Fruit fly (Drosophila melanogaster) whole organism, prepupa: Measurements from ENCODE around the gene CG5274.

Experiments
- CG16779 ChIP-seq: fragments of 200-800 bp; sonication (Bioruptor generic); optimal IDR thresholded peaks from 3 replicates; lab custom pipeline; 2017; ENCODE audit warnings: missing biosample characterization, mild to moderate bottlenecking, missing genetic modification characterization
- CG32006 ChIP-seq: fragments of 200-800 bp; sonication (Bioruptor generic); optimal IDR thresholded peaks from 3 replicates; lab custom pipeline; 2017; ENCODE audit warnings: missing biosample characterization, mild to moderate bottlenecking, missing genetic modification characterization
- CG6276 ChIP-seq: fragments of 200-800 bp; sonication (Bioruptor generic); optimal IDR thresholded peaks from 2 replicates; lab custom pipeline; 2017; ENCODE audit warnings: missing biosample characterization, mild to moderate bottlenecking, missing genetic modification characterization
- CG8119 ChIP-seq: fragments of 200-800 bp; sonication (Bioruptor generic); IDR thresholded peaks from 3 replicates; pipeline ENCODE4 v1.3.6; 2022; ENCODE audit warnings: missing biosample characterization, missing genetic modification characterization
- Eip75B ChIP-seq: fragments of 200-800 bp; sonication (Bioruptor generic); optimal IDR thresholded peaks from 3 replicates; lab custom pipeline; 2016; ENCODE audit warnings: missing biosample characterization, missing genetic modification characterization
- Ets96B ChIP-seq: fragments of 200-800 bp; optimal IDR thresholded peaks from 2 replicates; lab custom pipeline; 2019; ENCODE audit warnings: missing biosample characterization, mild to moderate bottlenecking, missing genetic modification characterization, moderate library complexity
- Hr39 ChIP-seq: fragments of 200-800 bp; sonication (Bioruptor generic); optimal IDR thresholded peaks from 2 replicates; lab custom pipeline; 2016; ENCODE audit warnings: missing biosample characterization, missing genetic modification characterization
- Sox102F ChIP-seq: fragments of 200-800 bp; sonication (Bioruptor generic); optimal IDR thresholded peaks from 2 replicates; lab custom pipeline; 2016; ENCODE audit warnings: missing biosample characterization, mild to moderate bottlenecking, missing genetic modification characterization
- eg ChIP-seq: fragments of 200-800 bp; sonication (Bioruptor generic); IDR thresholded peaks from 3 replicates; pipeline ENCODE4 v1.3.6; 2022; ENCODE audit warnings: missing biosample characterization, missing genetic modification characterization
- fkh ChIP-seq: fragments of 200-800 bp; sonication (Bioruptor generic); optimal IDR thresholded peaks from 3 replicates; lab custom pipeline; 2017; ENCODE audit warnings: missing biosample characterization, mild to moderate bottlenecking, missing genetic modification characterization, moderate library complexity
- salr ChIP-seq, 2 experiments: fragments of 200-800 bp; sonication (Bioruptor generic); optimal IDR thresholded peaks; 3 replicates each; lab custom pipeline; 2016 to 2018; ENCODE audit warnings: missing biosample characterization in 2 of 2, missing genetic modification characterization in 2 of 2, mild to moderate bottlenecking in 1 of 2

dm6 chr3L:20442674-20443313, 15.3 kb upstream of the CG5274 start:
- TF ChIP-seq Hr39 = no peak
- no peak for TF ChIP-seq Eip75B (GFP tag; lab: Kevin White, UChicago)
- TF ChIP-seq eg = no peak
- no peak for TF ChIP-seq CG32006
- TF ChIP-seq CG6276 (GFP tag; lab: Kevin White, UChicago) = no peak
- no peak for TF ChIP-seq Ets96B
- no peak for TF ChIP-seq CG16779
- no peak for TF ChIP-seq fkh (GFP tag; lab: Kevin White, UChicago)
- TF ChIP-seq CG8119 = no peak
- TF ChIP-seq salr (GFP tag; optimal IDR thresholded peaks at IDR 0.05; lab: Kevin White, UChicago) = no peak
- TF ChIP-seq Sox102F (GFP tag; lab: Kevin White, UChicago) = no peak
